Fruit fly (Drosophila melanogaster) whole organism, prepupa: Measurements from ENCODE around the gene CG44426.

Experiments
- Blimp-1 ChIP-seq: fragments of 200-800 bp; sonication (Bioruptor generic); optimal IDR thresholded peaks from 3 replicates; lab custom pipeline; 2017; ENCODE audit warnings: missing biosample characterization, missing genetic modification characterization, mild to moderate bottlenecking, moderate library complexity, missing genetic modification reagents
- CG10631 ChIP-seq: fragments of 200-800 bp; sonication (Bioruptor generic); optimal IDR thresholded peaks from 2 replicates; lab custom pipeline; 2016; ENCODE audit warnings: missing biosample characterization, missing genetic modification characterization
- CG10669 ChIP-seq: fragments of 200-800 bp; sonication (Bioruptor generic); optimal IDR thresholded peaks from 3 replicates; lab custom pipeline; 2018; ENCODE audit warnings: missing biosample characterization, mild to moderate bottlenecking, missing genetic modification characterization, moderate library complexity
- CG11294 ChIP-seq: fragments of 200-800 bp; sonication (Bioruptor generic); IDR thresholded peaks from 2 replicates; pipeline ENCODE4 v1.3.6; 2022; ENCODE audit warnings: missing biosample characterization, missing genetic modification characterization
- CG11762 ChIP-seq: fragments of 200-800 bp; sonication (Bioruptor generic); optimal IDR thresholded peaks from 3 replicates; lab custom pipeline; 2016; ENCODE audit warnings: missing biosample characterization, missing genetic modification characterization; ENCODE audit not compliant: insufficient read depth
- CG1621 ChIP-seq: fragments of 200-800 bp; sonication (Bioruptor generic); optimal IDR thresholded peaks from 3 replicates; lab custom pipeline; 2018; ENCODE audit warnings: missing biosample characterization, mild to moderate bottlenecking, missing genetic modification characterization
- CG16779 ChIP-seq: fragments of 200-800 bp; sonication (Bioruptor generic); optimal IDR thresholded peaks from 3 replicates; lab custom pipeline; 2017; ENCODE audit warnings: missing biosample characterization, mild to moderate bottlenecking, missing genetic modification characterization
- CG3032 ChIP-seq: fragments of 200-800 bp; optimal IDR thresholded peaks from 2 replicates; lab custom pipeline; 2019; ENCODE audit warnings: missing biosample characterization, mild to moderate bottlenecking, missing genetic modification characterization, moderate library complexity
- CG31627 ChIP-seq: fragments of 200-800 bp; sonication (Bioruptor generic); optimal IDR thresholded peaks from 3 replicates; lab custom pipeline; 2016; ENCODE audit warnings: missing biosample characterization, missing genetic modification characterization
- CG34406 ChIP-seq: fragments of 200-800 bp; sonication (Bioruptor generic); optimal IDR thresholded peaks from 3 replicates; lab custom pipeline; 2016; ENCODE audit warnings: missing biosample characterization, missing genetic modification characterization
- CG3919 ChIP-seq: fragments of 200-800 bp; sonication (Bioruptor generic); optimal IDR thresholded peaks from 3 replicates; lab custom pipeline; 2016; ENCODE audit warnings: missing biosample characterization, missing genetic modification characterization
- CG4318 ChIP-seq: fragments of 200-800 bp; sonication (Bioruptor generic); optimal IDR thresholded peaks from 3 replicates; lab custom pipeline; 2017; ENCODE audit warnings: missing biosample characterization, mild to moderate bottlenecking, missing genetic modification characterization
- CG6276 ChIP-seq: fragments of 200-800 bp; sonication (Bioruptor generic); optimal IDR thresholded peaks from 2 replicates; lab custom pipeline; 2017; ENCODE audit warnings: missing biosample characterization, mild to moderate bottlenecking, missing genetic modification characterization
- CG6808 ChIP-seq: fragments of 200-800 bp; sonication (Bioruptor generic); optimal IDR thresholded peaks from 3 replicates; lab custom pipeline; 2017; ENCODE audit warnings: missing biosample characterization, missing genetic modification characterization, mild to moderate bottlenecking, moderate library complexity, missing genetic modification reagents
- CG6854 ChIP-seq: fragments of 200-800 bp; sonication (Bioruptor generic); optimal IDR thresholded peaks from 2 replicates; lab custom pipeline; 2017; ENCODE audit warnings: missing biosample characterization, mild to moderate bottlenecking, missing genetic modification characterization
- CG7368 ChIP-seq: fragments of 200-800 bp; sonication (Bioruptor generic); optimal IDR thresholded peaks from 3 replicates; lab custom pipeline; 2016; ENCODE audit warnings: missing biosample characterization, missing genetic modification characterization
- CG8119 ChIP-seq: fragments of 200-800 bp; sonication (Bioruptor generic); IDR thresholded peaks from 3 replicates; pipeline ENCODE4 v1.3.6; 2022; ENCODE audit warnings: missing biosample characterization, missing genetic modification characterization
- CG8319 ChIP-seq: fragments of 200-800 bp; sonication (Bioruptor generic); optimal IDR thresholded peaks from 3 replicates; lab custom pipeline; 2016; ENCODE audit warnings: missing biosample characterization, missing genetic modification characterization
- CG8632 ChIP-seq: fragments of 200-800 bp; sonication (Bioruptor generic); optimal IDR thresholded peaks from 3 replicates; lab custom pipeline; 2016; ENCODE audit warnings: missing biosample characterization, missing genetic modification characterization
- Eip75B ChIP-seq: fragments of 200-800 bp; sonication (Bioruptor generic); optimal IDR thresholded peaks from 3 replicates; lab custom pipeline; 2016; ENCODE audit warnings: missing biosample characterization, missing genetic modification characterization
- Eip78C ChIP-seq: fragments of 200-800 bp; sonication (Bioruptor generic); peaks from one replicate; lab custom pipeline; 2016; ENCODE audit warnings: missing biosample characterization, missing genetic modification characterization
- Eip93F ChIP-seq: fragments of 200-800 bp; sonication (Bioruptor generic); optimal IDR thresholded peaks from 2 replicates; lab custom pipeline; 2016; ENCODE audit warnings: missing biosample characterization, mild to moderate bottlenecking, missing genetic modification characterization
- Ets21C ChIP-seq: fragments of 200-800 bp; sonication (Bioruptor generic); optimal IDR thresholded peaks from 3 replicates; lab custom pipeline; 2016; ENCODE audit warnings: missing biosample characterization, missing genetic modification characterization
- Ets96B ChIP-seq: fragments of 200-800 bp; optimal IDR thresholded peaks from 2 replicates; lab custom pipeline; 2019; ENCODE audit warnings: missing biosample characterization, mild to moderate bottlenecking, missing genetic modification characterization, moderate library complexity
- Gug ChIP-seq: fragments of 200-800 bp; sonication (Bioruptor generic); IDR thresholded peaks from 2 replicates; pipeline ENCODE4 v1.3.6; 2022; ENCODE audit warnings: missing biosample characterization, missing genetic modification characterization
- Hr38 ChIP-seq: sonication (Bioruptor generic); optimal IDR thresholded peaks from 2 replicates; lab custom pipeline; 2016; ENCODE audit warnings: missing biosample characterization, missing genetic modification characterization
- Hr4 ChIP-seq: fragments of 200-800 bp; sonication (Bioruptor generic); optimal IDR thresholded peaks from 3 replicates; lab custom pipeline; 2016; ENCODE audit warnings: missing biosample characterization, missing genetic modification characterization
- Lpt ChIP-seq: fragments of 200-800 bp; sonication (Bioruptor generic); optimal IDR thresholded peaks from 3 replicates; lab custom pipeline; 2016; ENCODE audit warnings: missing biosample characterization, missing genetic modification characterization
- Met ChIP-seq: fragments of 200-800 bp; sonication (Bioruptor generic); optimal IDR thresholded peaks from 3 replicates; lab custom pipeline; 2016; ENCODE audit warnings: missing biosample characterization, missing genetic modification characterization
- Smox ChIP-seq: fragments of 200-800 bp; sonication (Bioruptor generic); optimal IDR thresholded peaks from 3 replicates; lab custom pipeline; 2016; ENCODE audit warnings: missing biosample characterization, missing genetic modification characterization
- Sox102F ChIP-seq: fragments of 200-800 bp; sonication (Bioruptor generic); optimal IDR thresholded peaks from 2 replicates; lab custom pipeline; 2016; ENCODE audit warnings: missing biosample characterization, mild to moderate bottlenecking, missing genetic modification characterization
- Sox14 ChIP-seq: fragments of 200-800 bp; sonication (Bioruptor generic); optimal IDR thresholded peaks from 3 replicates; lab custom pipeline; 2016; ENCODE audit warnings: missing biosample characterization, missing genetic modification characterization
- Sox15 ChIP-seq: fragments of 200-800 bp; sonication (Bioruptor generic); optimal IDR thresholded peaks from 3 replicates; lab custom pipeline; 2016; ENCODE audit warnings: missing biosample characterization, missing genetic modification characterization
- achi ChIP-seq: fragments of 200-800 bp; sonication (Bioruptor generic); optimal IDR thresholded peaks from 3 replicates; lab custom pipeline; 2016; ENCODE audit warnings: missing biosample characterization, missing genetic modification characterization
- acj6 ChIP-seq: fragments of 200-800 bp; sonication (Bioruptor generic); optimal IDR thresholded peaks from 3 replicates; lab custom pipeline; 2016; ENCODE audit warnings: missing biosample characterization, missing genetic modification characterization
- dsx ChIP-seq: fragments of 200-800 bp; optimal IDR thresholded peaks from 3 replicates; lab custom pipeline; 2019; ENCODE audit warnings: missing biosample characterization, mild to moderate bottlenecking, missing genetic modification characterization, moderate library complexity; ENCODE audit not compliant: poor library complexity, severe bottlenecking
- eg ChIP-seq: fragments of 200-800 bp; sonication (Bioruptor generic); IDR thresholded peaks from 3 replicates; pipeline ENCODE4 v1.3.6; 2022; ENCODE audit warnings: missing biosample characterization, missing genetic modification characterization
- esn ChIP-seq: fragments of 200-800 bp; sonication (Bioruptor generic); optimal IDR thresholded peaks from 2 replicates; lab custom pipeline; 2016; ENCODE audit warnings: missing biosample characterization, mild to moderate bottlenecking, missing genetic modification characterization, moderate library complexity
- fd59A ChIP-seq: fragments of 200-800 bp; sonication (Bioruptor generic); optimal IDR thresholded peaks from 2 replicates; lab custom pipeline; 2017; ENCODE audit warnings: missing biosample characterization, mild to moderate bottlenecking, missing genetic modification characterization, missing genetic modification reagents
- fd85E ChIP-seq: fragments of 200-800 bp; sonication (Bioruptor generic); optimal IDR thresholded peaks from 3 replicates; lab custom pipeline; 2016; ENCODE audit warnings: missing biosample characterization, missing genetic modification characterization
- fkh ChIP-seq: fragments of 200-800 bp; sonication (Bioruptor generic); optimal IDR thresholded peaks from 3 replicates; lab custom pipeline; 2017; ENCODE audit warnings: missing biosample characterization, mild to moderate bottlenecking, missing genetic modification characterization, moderate library complexity
- lz ChIP-seq: fragments of 200-800 bp; sonication (Bioruptor generic); optimal IDR thresholded peaks from 3 replicates; lab custom pipeline; 2016; ENCODE audit warnings: missing biosample characterization, missing genetic modification characterization
- net ChIP-seq: fragments of 200-800 bp; sonication (Bioruptor generic); optimal IDR thresholded peaks from 3 replicates; lab custom pipeline; 2016; ENCODE audit warnings: missing biosample characterization, missing genetic modification characterization
- pdm3 ChIP-seq: fragments of 200-800 bp; sonication (Bioruptor generic); optimal IDR thresholded peaks from 3 replicates; lab custom pipeline; 2016; ENCODE audit warnings: missing biosample characterization, missing genetic modification characterization
- salr ChIP-seq, 2 experiments: fragments of 200-800 bp; sonication (Bioruptor generic); optimal IDR thresholded peaks; 3 replicates each; lab custom pipeline; 2016 to 2018; ENCODE audit warnings: missing biosample characterization in 2 of 2, missing genetic modification characterization in 2 of 2, mild to moderate bottlenecking in 1 of 2
- ss ChIP-seq, 2 experiments: fragments of 200-800 bp; sonication (Bioruptor generic); optimal IDR thresholded peaks; 2 replicates in 1 of 2; 3 replicates in 1 of 2; lab custom pipeline; 2017 to 2018; ENCODE audit warnings: mild to moderate bottlenecking in 2 of 2, missing biosample characterization in 2 of 2, missing genetic modification characterization in 2 of 2, moderate library complexity in 1 of 2
- topi ChIP-seq: fragments of 200-800 bp; sonication (Bioruptor generic); optimal IDR thresholded peaks from 3 replicates; lab custom pipeline; 2016; ENCODE audit warnings: missing biosample characterization, missing genetic modification characterization
- vri ChIP-seq: fragments of 200-800 bp; sonication (Bioruptor generic); optimal IDR thresholded peaks from 3 replicates; lab custom pipeline; 2016; ENCODE audit warnings: missing biosample characterization, mild to moderate bottlenecking, missing genetic modification characterization

Gene CG44426

DNA sequence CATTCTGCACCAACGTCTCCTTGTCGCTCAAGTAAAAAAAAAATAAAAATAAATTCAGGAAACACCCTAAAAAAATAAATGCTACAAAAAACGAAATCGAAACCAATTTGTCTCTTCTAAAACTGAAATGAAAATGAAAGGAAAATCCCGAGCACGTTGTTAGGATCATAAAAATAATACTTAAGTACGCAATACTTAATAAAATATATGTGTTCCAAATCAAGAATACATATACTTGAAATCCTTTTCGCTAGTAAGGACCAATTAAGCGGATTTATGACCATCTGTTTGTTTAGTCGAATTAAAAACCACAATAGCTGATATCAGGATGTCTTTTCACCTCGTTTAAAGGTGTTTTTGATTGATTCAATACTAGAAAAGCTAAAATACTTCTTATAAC is 47.7 kb downstream of the CG44426 start, which contains the start of gene r-cup:
TSS of gene r-cup (minus strand) at position 101 of the 400 bp plus-strand sequence.
- TF ChIP-seq Eip93F (GFP tag; lab: Kevin White, UChicago) (no peak), CG34406 (GFP tag; lab: Kevin White, UChicago) (no peak), Eip75B (GFP tag; lab: Kevin White, UChicago) (no peak), fkh (GFP tag; lab: Kevin White, UChicago) (no peak), CG6276 (GFP tag; lab: Kevin White, UChicago) (no peak), salr (GFP tag; optimal IDR thresholded peaks at IDR 0.05; lab: Kevin White, UChicago) (no peak), CG8632 (GFP tag; lab: Kevin White, UChicago) (no peak), topi (GFP tag; lab: Kevin White, UChicago) (no peak), Hr38 (GFP tag; lab: Kevin White, UChicago) (no peak)

DNA sequence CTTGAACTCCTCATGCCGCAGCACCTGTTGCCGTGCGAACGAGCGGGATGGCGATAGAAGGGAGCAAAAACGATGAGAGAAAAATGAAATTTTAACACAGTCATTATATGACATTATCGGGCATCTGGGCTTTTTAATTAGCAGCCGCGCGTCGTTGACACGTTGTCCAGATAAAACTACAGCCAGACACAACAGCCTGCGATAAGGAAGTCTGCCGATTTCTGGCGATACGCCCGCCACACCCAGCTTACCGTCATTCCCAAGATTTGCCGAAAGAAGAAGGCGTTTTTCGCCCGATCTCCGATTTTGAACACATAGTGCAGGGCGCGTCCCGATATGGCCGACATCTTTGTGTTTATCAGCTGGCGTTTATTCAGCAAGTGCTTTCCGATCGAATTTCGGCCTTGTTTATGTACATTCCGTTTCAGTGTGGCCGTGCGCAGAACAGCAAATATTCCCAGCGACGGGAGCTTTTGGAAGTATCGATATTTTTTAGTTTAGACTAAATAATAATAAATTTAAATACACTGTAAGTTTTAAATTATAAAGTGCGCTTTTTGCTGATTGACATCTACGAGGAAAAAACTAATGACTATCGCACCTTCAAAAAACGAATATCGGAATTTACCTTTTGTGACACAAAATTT is 50.0 kb downstream of the CG44426 start, which contains the start of gene CG1532:
TSS of gene CG1532 (minus strand) at position 433 of the 647 bp plus-strand sequence.
- TF ChIP-seq Eip78C (GFP tag; lab: Kevin White, UChicago) (peak; percentile 83), CG6276 (GFP tag; lab: Kevin White, UChicago) (no peak), CG8119 (GFP tag; lab: Robert Waterston, UW) (no peak), Sox102F (GFP tag; lab: Kevin White, UChicago) (no peak), lz (GFP tag; lab: Kevin White, UChicago) (no peak), Hr4 (no peak), CG4318 (no peak), Lpt (GFP tag; lab: Kevin White, UChicago) (no peak), vri (GFP tag; lab: Kevin White, UChicago) (no peak), Met (GFP tag; lab: Kevin White, UChicago) (peak; percentile 25), CG7368 (GFP tag; lab: Kevin White, UChicago) (peak; percentile 13), Ets21C (GFP tag; lab: Kevin White, UChicago) (no peak), Gug (no peak), dsx (GFP tag; lab: Kevin White, UChicago) (no peak), CG3919 (GFP tag; lab: Kevin White, UChicago) (peak; percentile 29), Sox14 (GFP tag; lab: Kevin White, UChicago) (no peak), fd85E (no peak), CG16779 (tag; lab: Kevin White, UChicago) (no peak), acj6 (no peak), Smox (GFP tag; lab: Kevin White, UChicago) (no peak), Eip93F (GFP tag; lab: Kevin White, UChicago) (no peak), Ets96B (tag; lab: Kevin White, UChicago) (no peak), topi (GFP tag; lab: Kevin White, UChicago) (no peak), CG6854 (GFP tag; lab: Kevin White, UChicago) (peak; percentile 56), CG10669 (GFP tag; lab: Kevin White, UChicago) (peak; percentile 20), eg (GFP tag; lab: Robert Waterston, UW) (peak; percentile 25; the same call in 1 of the 3 replicates), CG11294 (GFP tag; lab: Robert Waterston, UW) (no peak), esn (GFP tag; lab: Kevin White, UChicago) (no peak), pdm3 (no peak), CG8319 (GFP tag; lab: Kevin White, UChicago) (no peak), CG11762 (no peak), Hr38 (GFP tag; lab: Kevin White, UChicago) (no peak), CG1621 (tag; lab: Kevin White, UChicago) (no peak), achi (GFP tag; lab: Kevin White, UChicago) (no peak), ss (GFP tag; optimal IDR thresholded peaks at IDR 0.05; lab: Kevin White, UChicago) (peak in 1 of 2 experiments; percentile 1), CG31627 (GFP tag; lab: Kevin White, UChicago) (no peak), CG10631 (no peak), CG6808 (GFP tag; lab: Kevin White, UChicago) (no peak), Sox15 (GFP tag; lab: Kevin White, UChicago) (no peak), fkh (GFP tag; lab: Kevin White, UChicago) (no peak), Blimp-1 (GFP tag; lab: Kevin White, UChicago) (no peak), fd59A (GFP tag; lab: Kevin White, UChicago) (no peak), net (no peak), CG3032 (no peak), CG8632 (GFP tag; lab: Kevin White, UChicago) (no peak)
